Worm (Caenorhabditis elegans) whole organism, L4 larva: ENCODE results near the gene spk-1.

Experiments
- F26F4.8 ChIP-seq: fragments of 200-800 bp; sonication (Bioruptor generic); conservative IDR thresholded peaks from 2 replicates; pipeline ENCODE4 v1.3.6; 2022; ENCODE audit warnings: missing genetic modification characterization, missing compliant biosample characterization
- F49E8.2 ChIP-seq: sonication (generic microtip); optimal IDR thresholded peaks from 2 replicates; lab custom pipeline; 2016; ENCODE audit warnings: missing compliant biosample characterization, mild to moderate bottlenecking, missing genetic modification characterization, borderline replicate concordance
- R02D3.7 ChIP-seq: fragments of 150-350 bp; sonication (generic microtip); optimal IDR thresholded peaks from 3 replicates; lab custom pipeline; 2014; ENCODE audit warnings: missing biosample characterization, missing genetic modification characterization
- T26A8.4 ChIP-seq: fragments of 200-800 bp; sonication (Bioruptor generic); IDR thresholded peaks from 2 replicates; pipeline ENCODE4 v1.3.6; 2022; ENCODE audit warnings: missing genetic modification characterization, missing compliant biosample characterization
- Y48G9A.11 ChIP-seq: fragments of 200-800 bp; sonication (Bioruptor generic); IDR thresholded peaks from 2 replicates; pipeline ENCODE4 v1.3.6; 2022; ENCODE audit warnings: missing genetic modification reagents, missing genetic modification characterization, missing compliant biosample characterization
- ZK546.5 ChIP-seq, 2 experiments: sonication (generic microtip); optimal IDR thresholded peaks; 2 replicates each; lab custom pipeline; 2017; ENCODE audit warnings: missing biosample characterization in 2 of 2, missing genetic modification characterization in 2 of 2
- aha-1 ChIP-seq: fragments of 150-350 bp; peaks from one replicate; lab custom pipeline; 2014; ENCODE audit warnings: missing biosample characterization, missing genetic modification characterization
- ama-1 ChIP-seq: fragments of 150-350 bp; optimal IDR thresholded peaks from 2 replicates; lab custom pipeline; 2014; ENCODE audit warnings: inconsistent platforms, mixed read lengths
- arid-1 ChIP-seq: fragments of 200-800 bp; sonication (Bioruptor generic); conservative IDR thresholded peaks from 2 replicates; pipeline ENCODE4 v1.3.6; 2022; ENCODE audit warnings: missing genetic modification reagents, missing genetic modification characterization, missing compliant biosample characterization
- daf-12 ChIP-seq: fragments of 150-350 bp; optimal IDR thresholded peaks from 2 replicates; lab custom pipeline; 2014; ENCODE audit warnings: missing biosample characterization, missing genetic modification reagents, missing genetic modification characterization
- daf-16 ChIP-seq, 3 experiments: sonication (generic microtip); optimal IDR thresholded peaks; 2 replicates each; lab custom pipeline; 2016 to 2017; ENCODE audit warnings: missing genetic modification characterization in 3 of 3, missing genetic modification reagents in 3 of 3, mild to moderate bottlenecking in 2 of 3, missing compliant biosample characterization in 2 of 3, missing biosample characterization in 1 of 3, moderate library complexity in 1 of 3
- daf-19 ChIP-seq: fragments of 200-800 bp; sonication (Bioruptor generic); conservative IDR thresholded peaks from 2 replicates; pipeline ENCODE4 v1.3.6; 2022; ENCODE audit warnings: missing genetic modification characterization, missing compliant biosample characterization
- daf-8 ChIP-seq: fragments of 200-800 bp; sonication (Bioruptor generic); IDR thresholded peaks from 2 replicates; pipeline ENCODE4 v1.3.6; 2022; ENCODE audit warnings: missing genetic modification characterization, missing compliant biosample characterization
- duxl-1 ChIP-seq: sonication (generic microtip); optimal IDR thresholded peaks from 2 replicates; lab custom pipeline; 2016; ENCODE audit warnings: mild to moderate bottlenecking, missing genetic modification characterization, moderate library complexity, missing compliant biosample characterization; ENCODE audit not compliant: poor library complexity
- hlh-11 ChIP-seq: fragments of 200-800 bp; sonication (Bioruptor generic); optimal IDR thresholded peaks from 2 replicates; lab custom pipeline; 2018; ENCODE audit warnings: mild to moderate bottlenecking, missing genetic modification characterization, missing compliant biosample characterization
- hmg-1.1 ChIP-seq: fragments of 200-800 bp; sonication (Bioruptor generic); IDR thresholded peaks from 2 replicates; pipeline ENCODE4 v1.3.6; 2022; ENCODE audit warnings: missing genetic modification reagents, missing genetic modification characterization, missing compliant biosample characterization
- lim-7 ChIP-seq: fragments of 200-800 bp; sonication (Bioruptor generic); IDR thresholded peaks from 2 replicates; pipeline ENCODE4 v1.3.6; 2022; ENCODE audit warnings: missing genetic modification characterization, missing compliant biosample characterization
- lin-13 ChIP-seq: fragments of 150-350 bp; optimal IDR thresholded peaks from 2 replicates; lab custom pipeline; 2014; ENCODE audit warnings: missing biosample characterization, missing genetic modification reagents, missing genetic modification characterization
- lin-15B ChIP-seq: fragments of 150-350 bp; sonication (generic microtip); optimal IDR thresholded peaks from 3 replicates; lab custom pipeline; 2014; ENCODE audit warnings: missing biosample characterization, missing genetic modification characterization
- lin-38 ChIP-seq: fragments of 200-800 bp; sonication (Bioruptor generic); IDR thresholded peaks from 2 replicates; pipeline ENCODE4 v1.3.6; 2022; ENCODE audit warnings: missing genetic modification reagents, missing genetic modification characterization, missing compliant biosample characterization
- lir-3 ChIP-seq: sonication (generic microtip); optimal IDR thresholded peaks from 2 replicates; lab custom pipeline; 2016; ENCODE audit warnings: mild to moderate bottlenecking, missing genetic modification characterization, missing compliant biosample characterization
- lsy-2 ChIP-seq, 2 experiments: fragments of 150-350 bp in 1 of 2; sonication (generic microtip) in 1 of 2; optimal IDR thresholded peaks; 2 replicates each; lab custom pipeline; 2014 to 2017; ENCODE audit warnings: missing biosample characterization in 2 of 2, missing genetic modification characterization in 2 of 2
- madf-5 ChIP-seq, 2 experiments: fragments of 200-800 bp; sonication (Bioruptor generic); IDR thresholded peaks; 2 replicates each; pipeline ENCODE4 v1.3.6; 2022; ENCODE audit warnings: missing compliant biosample characterization in 2 of 2, missing genetic modification characterization in 2 of 2
- mes-2 ChIP-seq: sonication (generic microtip); optimal IDR thresholded peaks from 2 replicates; lab custom pipeline; 2016; ENCODE audit warnings: missing genotype, mild to moderate bottlenecking, missing genetic modification characterization, missing compliant biosample characterization; ENCODE audit not compliant: poor library complexity, severe bottlenecking
- nhr-237 ChIP-seq: sonication (generic microtip); optimal IDR thresholded peaks from 2 replicates; lab custom pipeline; 2017; ENCODE audit warnings: missing biosample characterization, missing genetic modification characterization
- nhr-6 ChIP-seq: fragments of 150-350 bp; optimal IDR thresholded peaks from 2 replicates; lab custom pipeline; 2014; ENCODE audit warnings: missing biosample characterization, missing genetic modification characterization
- pha-4 ChIP-seq, 2 experiments: fragments of 150-350 bp in 1 of 2; fragments of 200-800 bp in 1 of 2; sonication (Bioruptor generic) in 1 of 2; IDR thresholded peaks in 1 of 2; optimal IDR thresholded peaks in 1 of 2; 2 replicates each; pipeline versions ENCODE4 v1.3.6 to Lab custom; 2014 to 2022; ENCODE audit warnings: missing genetic modification characterization in 2 of 2, missing genetic modification reagents in 2 of 2, missing biosample characterization in 1 of 2, missing compliant biosample characterization in 1 of 2
- pqm-1 ChIP-seq: sonication (generic microtip); optimal IDR thresholded peaks from 2 replicates; lab custom pipeline; 2017; ENCODE audit warnings: missing biosample characterization, missing genetic modification characterization
- rbr-2 ChIP-seq: sonication (generic microtip); optimal IDR thresholded peaks from 2 replicates; lab custom pipeline; 2016; ENCODE audit warnings: missing genotype, missing genetic modification characterization, missing compliant biosample characterization
- saeg-2 ChIP-seq: fragments of 200-800 bp; sonication (Bioruptor generic); IDR thresholded peaks from 2 replicates; pipeline ENCODE4 v1.3.6; 2022; ENCODE audit warnings: missing genetic modification reagents, missing genetic modification characterization, missing compliant biosample characterization
- sdz-12 ChIP-seq: fragments of 200-800 bp; sonication (Bioruptor generic); optimal IDR thresholded peaks from 2 replicates; lab custom pipeline; 2018; ENCODE audit warnings: mild to moderate bottlenecking, missing genetic modification characterization, missing compliant biosample characterization
- skn-1 ChIP-seq: fragments of 150-350 bp; optimal IDR thresholded peaks from 2 replicates; lab custom pipeline; 2014; ENCODE audit warnings: missing biosample characterization, missing genetic modification characterization
- snpc-4 ChIP-seq: fragments of 150-350 bp; optimal IDR thresholded peaks from 2 replicates; lab custom pipeline; 2014; ENCODE audit warnings: missing biosample characterization, missing genetic modification characterization
- tra-1 ChIP-seq: fragments of 200-800 bp; sonication (Bioruptor generic); IDR thresholded peaks from 2 replicates; pipeline ENCODE4 v1.3.6; 2022; ENCODE audit warnings: missing genetic modification reagents, missing genetic modification characterization, missing compliant biosample characterization
- unc-62 ChIP-seq, 3 experiments: fragments of 150-350 bp in 1 of 3; sonication (generic microtip); optimal IDR thresholded peaks in 2 of 3; peaks in 1 of 3; 1 replicate in 1 of 3; 2 replicates in 2 of 3; lab custom pipeline; 2014 to 2017; ENCODE audit warnings: missing biosample characterization in 3 of 3, missing genetic modification characterization in 3 of 3, missing genetic modification reagents in 3 of 3, missing genotype in 1 of 3
- zip-2 ChIP-seq: fragments of 150-350 bp; optimal IDR thresholded peaks from 2 replicates; lab custom pipeline; 2014; ENCODE audit warnings: missing biosample characterization, missing genetic modification characterization

spk-1 gene

ce11 chrIII:9441133-9441532 lies 15.3 kb upstream of the spk-1 start, which contains the start of gene emb-30:
Gene emb-30 (minus strand): TSS chrIII:9441460.
- TF ChIP-seq skn-1 (no peak), zip-2 (tag; lab: Kevin White, UChicago) (no peak), F26F4.8 (GFP tag; lab: Robert Waterston, UW) (no peak), daf-12 (no peak), lim-7 (GFP tag; lab: Robert Waterston, UW) (no peak), sdz-12 (GFP tag; lab: Kevin White, UChicago) (no peak), unc-62 (GFP tag; optimal IDR thresholded peaks at IDR 0.05 in 1 of 2; lab: Kevin White, UChicago) (peak in 1 of 2 experiments; percentile 8), unc-62 (tag; optimal IDR thresholded peaks at IDR 0.05; lab: Kevin White, UChicago) (no peak), saeg-2 (no peak), T26A8.4 (GFP tag; lab: Robert Waterston, UW) (no peak), hmg-1.1 (GFP tag; lab: Robert Waterston, UW) (no peak), nhr-6 (tag; lab: Kevin White, UChicago) (no peak), pha-4 (GFP tag; IDR thresholded peaks at IDR 0.05; lab: Robert Waterston, UW) (no peak), pha-4 (tag; optimal IDR thresholded peaks at IDR 0.05; lab: Kevin White, UChicago) (no peak), rbr-2 (tag; lab: Kevin White, UChicago) (no peak), pqm-1 (tag; lab: Kevin White, UChicago) (no peak), R02D3.7 (tag; lab: Kevin White, UChicago) (no peak), lir-3 (no peak), duxl-1 (tag; lab: Kevin White, UChicago) (peak; percentile 34), hlh-11 (tag; lab: Kevin White, UChicago) (no peak), snpc-4 (tag; lab: Kevin White, UChicago) (no peak), aha-1 (tag; lab: Kevin White, UChicago) (no peak), daf-16 (GFP tag; optimal IDR thresholded peaks at IDR 0.05; lab: Kevin White, UChicago) (no peak), daf-16 (tag; optimal IDR thresholded peaks at IDR 0.05; lab: Kevin White, UChicago) (peak; percentile 12), madf-5 (GFP tag; IDR thresholded peaks at IDR 0.05; lab: Robert Waterston, UW) (0 out of 4 replicates have a peak, but pooled peaks of 1 of the 2 experiments have one; percentile 2), lsy-2 (tag; optimal IDR thresholded peaks at IDR 0.05; lab: Kevin White, UChicago) (peak in 1 of 2 experiments; percentile 20), ama-1 (lab: Kevin White, UChicago) (peak; percentile 88), ZK546.5 (tag; optimal IDR thresholded peaks at IDR 0.05; lab: Kevin White, UChicago) (no peak), lin-15B (tag; lab: Kevin White, UChicago) (no peak)

- 0 out of 2 replicates have a peak, but pooled peaks have one; percentile 35 for TF ChIP-seq arid-1 (GFP tag; lab: Robert Waterston, UW)
- no peak for TF ChIP-seq daf-12
- TF ChIP-seq tra-1 (GFP tag; lab: Robert Waterston, UW) = no peak
- TF ChIP-seq lin-38 (GFP tag; lab: Robert Waterston, UW) = peak; percentile 31; the same call in 1 of the 2 replicates
- peak; percentile 40 for TF ChIP-seq lin-13
- no peak for TF ChIP-seq daf-8 (GFP tag; lab: Robert Waterston, UW)
- no peak for TF ChIP-seq mes-2 (tag; lab: Kevin White, UChicago)
- TF ChIP-seq R02D3.7 (tag; lab: Kevin White, UChicago) = no peak
- TF ChIP-seq daf-19 (GFP tag; lab: Robert Waterston, UW) = 0 out of 2 replicates have a peak, but pooled peaks have one; percentile 25
- no peak for TF ChIP-seq nhr-237 (tag; lab: Kevin White, UChicago)
- TF ChIP-seq F49E8.2 (tag; lab: Kevin White, UChicago) = peak; percentile 5
- TF ChIP-seq Y48G9A.11 (GFP tag; lab: Robert Waterston, UW) = 0 out of 2 replicates have a peak, but pooled peaks have one; percentile 5
Measured at ce11 chrIII:9442846-9443245, 13.6 kb upstream of the spk-1 start.
